Fruit fly (Drosophila melanogaster) whole organism, embryonic: ENCODE results near the gene CG5003.
"Not testable (repeated sequence)": the region's sequence is repeated elsewhere in the genome, so short reads cannot be mapped to it uniquely, and the experiment has no call there.

ENCODE experiments used
- Adf1 ChIP-seq: fragments of 200-800 bp; sonication (Bioruptor generic); IDR thresholded peaks from 2 replicates; pipeline ENCODE4 v1.3.6; 2022; ENCODE audit warnings: missing biosample characterization, missing genetic modification characterization
- CG10959 ChIP-seq: fragments of 200-800 bp; sonication (Bioruptor generic); IDR thresholded peaks from 2 replicates; pipeline ENCODE4 v1.3.6; 2022; ENCODE audit warnings: missing biosample characterization, missing genetic modification characterization
- CG11247 ChIP-seq: fragments of 200-800 bp; sonication (Bioruptor generic); IDR thresholded peaks from 2 replicates; pipeline ENCODE4 v1.3.6; 2022; ENCODE audit warnings: missing biosample characterization, missing genetic modification characterization
- CG11695 ChIP-seq: fragments of 200-800 bp; sonication (Bioruptor generic); IDR thresholded peaks from 3 replicates; pipeline ENCODE4 v1.3.6; 2022; ENCODE audit warnings: missing biosample characterization, missing genetic modification characterization
- CG12236 ChIP-seq: fragments of 200-800 bp; sonication (Bioruptor generic); optimal IDR thresholded peaks from 2 replicates; lab custom pipeline; 2016; ENCODE audit warnings: missing biosample characterization, missing genetic modification characterization
- CG12659 ChIP-seq: fragments of 200-800 bp; sonication (Bioruptor generic); optimal IDR thresholded peaks from 3 replicates; lab custom pipeline; 2017; ENCODE audit warnings: mild to moderate bottlenecking, missing biosample characterization, missing genetic modification reagents, missing genetic modification characterization
- CG1602 ChIP-seq: fragments of 200-800 bp; sonication (Bioruptor generic); optimal IDR thresholded peaks from 3 replicates; lab custom pipeline; 2016; ENCODE audit warnings: missing biosample characterization, missing genetic modification characterization
- CG1603 ChIP-seq: fragments of 200-800 bp; sonication (Bioruptor generic); optimal IDR thresholded peaks from 2 replicates; lab custom pipeline; 2019; ENCODE audit warnings: missing biosample characterization, mild to moderate bottlenecking, missing genetic modification characterization, moderate library complexity
- CG30020 ChIP-seq: fragments of 200-800 bp; optimal IDR thresholded peaks from 2 replicates; lab custom pipeline; 2019; ENCODE audit warnings: missing biosample characterization, mild to moderate bottlenecking, missing genetic modification characterization, moderate library complexity
- CG3281 ChIP-seq: fragments of 200-800 bp; sonication (Bioruptor generic); optimal IDR thresholded peaks from 3 replicates; lab custom pipeline; 2017; ENCODE audit warnings: missing biosample characterization, mild to moderate bottlenecking, missing genetic modification characterization
- CG33213 ChIP-seq: fragments of 200-800 bp; sonication (Bioruptor generic); optimal IDR thresholded peaks from 3 replicates; lab custom pipeline; 2016; ENCODE audit warnings: missing biosample characterization, missing genetic modification characterization
- CG4707 ChIP-seq: fragments of 200-800 bp; sonication (Bioruptor generic); optimal IDR thresholded peaks from 2 replicates; lab custom pipeline; 2018; ENCODE audit warnings: missing biosample characterization, mild to moderate bottlenecking, missing genetic modification characterization, moderate library complexity
- CG6175 ChIP-seq: fragments of 200-800 bp; sonication (Bioruptor generic); IDR thresholded peaks from 3 replicates; pipeline ENCODE4 v1.3.6; 2022; ENCODE audit warnings: missing biosample characterization, missing genetic modification characterization
- CG9437 ChIP-seq: fragments of 200-800 bp; sonication (Bioruptor generic); optimal IDR thresholded peaks from 2 replicates; lab custom pipeline; 2018; ENCODE audit warnings: missing biosample characterization, mild to moderate bottlenecking, missing genetic modification characterization
- Dek ChIP-seq: fragments of 200-800 bp; sonication (Bioruptor generic); optimal IDR thresholded peaks from 3 replicates; lab custom pipeline; 2019; ENCODE audit warnings: missing biosample characterization, mild to moderate bottlenecking, missing genetic modification characterization, moderate library complexity
- Dip3 ChIP-seq: fragments of 200-800 bp; sonication (Bioruptor generic); optimal IDR thresholded peaks from 3 replicates; lab custom pipeline; 2016; ENCODE audit warnings: missing biosample characterization, missing genetic modification characterization
- Doc2 ChIP-seq: fragments of 200-800 bp; sonication (Bioruptor generic); IDR thresholded peaks from 2 replicates; pipeline ENCODE4 v1.3.6; 2022; ENCODE audit warnings: missing biosample characterization, missing genetic modification characterization
- Dref ChIP-seq: fragments of 200-800 bp; sonication (Bioruptor generic); IDR thresholded peaks from 2 replicates; pipeline ENCODE4 v1.3.6; 2022; ENCODE audit warnings: missing biosample characterization, missing genetic modification characterization
- Hr3 ChIP-seq: fragments of 200-800 bp; sonication (Bioruptor generic); optimal IDR thresholded peaks from 3 replicates; lab custom pipeline; 2016; ENCODE audit warnings: missing biosample characterization, missing genetic modification characterization
- Hr39 ChIP-seq: fragments of >200 bp; optimal IDR thresholded peaks from 2 replicates; lab custom pipeline; 2017
- Mes4 ChIP-seq: fragments of 200-800 bp; sonication (Bioruptor generic); optimal IDR thresholded peaks from 2 replicates; lab custom pipeline; 2016; ENCODE audit warnings: missing biosample characterization, missing genetic modification characterization
- Sox100B ChIP-seq: fragments of 200-800 bp; sonication (Bioruptor generic); optimal IDR thresholded peaks from 3 replicates; lab custom pipeline; 2018; ENCODE audit warnings: missing biosample characterization, mild to moderate bottlenecking, missing genetic modification characterization
- Ssrp ChIP-seq: fragments of 200-800 bp; sonication (Bioruptor generic); optimal IDR thresholded peaks from 2 replicates; lab custom pipeline; 2018; ENCODE audit warnings: missing biosample characterization, mild to moderate bottlenecking, missing genetic modification characterization, moderate library complexity
- ara ChIP-seq: fragments of 200-800 bp; sonication (Bioruptor generic); IDR thresholded peaks from 2 replicates; pipeline ENCODE4 v1.3.6; 2022; ENCODE audit warnings: missing biosample characterization, missing genetic modification characterization
- bbx ChIP-seq: fragments of 200-800 bp; sonication (Bioruptor generic); IDR thresholded peaks from 2 replicates; pipeline ENCODE4 v1.3.6; 2022; ENCODE audit warnings: missing biosample characterization, missing genetic modification characterization; ENCODE audit not compliant: partially characterized antibody
- bowl ChIP-seq: fragments of 200-800 bp; sonication (Bioruptor generic); IDR thresholded peaks from 2 replicates; pipeline ENCODE4 v1.3.6; 2022; ENCODE audit warnings: missing biosample characterization, missing genetic modification characterization
- cato ChIP-seq: fragments of 200-800 bp; sonication (Bioruptor generic); optimal IDR thresholded peaks from 2 replicates; lab custom pipeline; 2016; ENCODE audit warnings: missing biosample characterization, missing genetic modification characterization, borderline replicate concordance
- dan ChIP-seq: fragments of 200-800 bp; sonication (Bioruptor generic); IDR thresholded peaks from 2 replicates; pipeline ENCODE4 v1.3.6; 2022; ENCODE audit warnings: missing biosample characterization, missing genetic modification characterization
- emc ChIP-seq: fragments of 200-800 bp; sonication (Bioruptor generic); optimal IDR thresholded peaks from 2 replicates; lab custom pipeline; 2016; ENCODE audit warnings: missing biosample characterization, missing genetic modification characterization
- ewg ChIP-seq: fragments of 200-800 bp; sonication (Bioruptor generic); optimal IDR thresholded peaks from 3 replicates; lab custom pipeline; 2017; ENCODE audit warnings: mild to moderate bottlenecking, missing biosample characterization, missing genetic modification reagents, missing genetic modification characterization
- her ChIP-seq: fragments of 200-800 bp; sonication (Bioruptor generic); optimal IDR thresholded peaks from 2 replicates; lab custom pipeline; 2016; ENCODE audit warnings: missing biosample characterization, missing genetic modification characterization
- jigr1 ChIP-seq: fragments of 200-800 bp; sonication (Bioruptor generic); IDR thresholded peaks from 3 replicates; pipeline ENCODE4 v1.3.6; 2022; ENCODE audit warnings: missing biosample characterization, missing genetic modification characterization
- jumu ChIP-seq: fragments of 200-800 bp; sonication (Bioruptor generic); optimal IDR thresholded peaks from 3 replicates; lab custom pipeline; 2016; ENCODE audit warnings: missing biosample characterization, missing genetic modification characterization
- peb ChIP-seq: fragments of 200-800 bp; sonication (Bioruptor generic); IDR thresholded peaks from 2 replicates; pipeline ENCODE4 v1.3.6; 2022; ENCODE audit warnings: missing biosample characterization, missing genetic modification characterization
- salm ChIP-seq: fragments of 200-800 bp; sonication (Bioruptor generic); optimal IDR thresholded peaks from 2 replicates; lab custom pipeline; 2018; ENCODE audit warnings: missing biosample characterization, mild to moderate bottlenecking, missing genetic modification characterization
- sens-2 ChIP-seq: fragments of 200-800 bp; sonication (Bioruptor generic); IDR thresholded peaks from 2 replicates; pipeline ENCODE4 v1.3.6; 2022; ENCODE audit warnings: missing biosample characterization, missing genetic modification characterization
- ssp ChIP-seq: fragments of 200-800 bp; sonication (Bioruptor generic); IDR thresholded peaks from 2 replicates; pipeline ENCODE4 v1.3.6; 2022; ENCODE audit warnings: missing biosample characterization, missing genetic modification characterization
- tin ChIP-seq: fragments of 200-800 bp; sonication (Bioruptor generic); optimal IDR thresholded peaks from 3 replicates; lab custom pipeline; 2016; ENCODE audit warnings: missing biosample characterization, missing genetic modification characterization
- tll ChIP-seq, 2 experiments: fragments of 200-800 bp in 1 of 2; fragments of >200 bp in 1 of 2; sonication (Bioruptor generic) in 1 of 2; optimal IDR thresholded peaks; 2 replicates each; lab custom pipeline; 2017 to 2019; ENCODE audit warnings: missing biosample characterization in 2 of 2, missing genetic modification characterization in 2 of 2, mild to moderate bottlenecking in 1 of 2, moderate library complexity in 1 of 2
- ttk ChIP-seq: fragments of 200-800 bp; sonication (Bioruptor generic); IDR thresholded peaks from 2 replicates; pipeline ENCODE4 v2.1.2; 2022; ENCODE audit warnings: missing biosample characterization, missing genetic modification characterization
- vfl ChIP-seq: fragments of 200-800 bp; sonication (Bioruptor generic); optimal IDR thresholded peaks from 2 replicates; lab custom pipeline; 2016; ENCODE audit warnings: missing biosample characterization, missing genetic modification characterization
- wdn ChIP-seq: fragments of 200-800 bp; sonication (Bioruptor generic); IDR thresholded peaks from 2 replicates; pipeline ENCODE4 v1.3.6; 2022; ENCODE audit warnings: missing biosample characterization, missing genetic modification characterization

CG5003 gene

DNA sequence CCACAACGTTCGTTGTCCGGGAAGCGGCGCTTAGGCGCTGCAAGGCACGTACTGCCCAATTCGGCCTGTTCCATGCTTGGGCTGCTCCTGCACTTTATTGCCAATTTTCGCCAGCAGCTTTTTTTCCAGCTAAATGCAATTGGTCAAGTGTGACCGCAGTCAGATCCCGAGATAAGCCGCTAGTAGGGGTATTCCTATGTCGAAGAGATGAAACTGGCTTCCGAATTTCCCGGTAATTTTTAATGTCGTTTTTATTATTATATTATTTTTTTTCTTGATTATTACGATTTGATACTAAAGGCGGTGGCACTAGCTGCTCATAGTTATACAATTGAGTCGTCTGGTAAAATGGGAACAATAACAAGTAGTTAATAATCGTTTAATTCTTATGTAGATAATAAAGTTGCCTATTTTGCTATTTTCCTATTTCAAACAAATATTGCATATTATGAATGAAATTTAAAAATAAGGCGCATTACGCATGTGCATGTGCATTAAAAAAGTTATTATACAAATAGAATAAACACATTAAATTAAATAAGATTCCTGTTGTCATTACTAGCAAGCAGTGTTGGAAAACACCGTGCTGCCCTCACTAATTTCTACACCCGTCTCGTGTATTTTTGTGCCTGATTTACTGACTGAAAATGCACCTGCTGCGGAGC lies at the start of gene CG5003, which contains the start of gene mRpS22 (continued):
- TF ChIP-seq peb (GFP tag; lab: Robert Waterston, UW) (no peak), Doc2 (no peak), her (GFP tag; lab: Kevin White, UChicago) (no peak), dan (GFP tag; lab: Robert Waterston, UW) (no peak), bbx (GFP tag; lab: Robert Waterston, UW) (0 out of 2 replicates have a peak, but pooled peaks have one; percentile 9), CG1602 (GFP tag; lab: Kevin White, UChicago) (peak; percentile 25), CG30020 (tag; lab: Kevin White, UChicago) (peak; percentile 64), CG33213 (GFP tag; lab: Kevin White, UChicago) (peak; percentile 58), CG9437 (GFP tag; lab: Kevin White, UChicago) (peak; percentile 60), tin (GFP tag; lab: Kevin White, UChicago) (peak; percentile 73), CG12236 (GFP tag; lab: Kevin White, UChicago) (no peak), sens-2 (no peak), vfl (peak; percentile 11), Hr39 (lab: Kevin White, UChicago) (no peak), salm (no peak), CG4707 (no peak), emc (GFP tag; lab: Kevin White, UChicago) (no peak), CG6175 (GFP tag; lab: Robert Waterston, UW) (no peak), tll (GFP tag; optimal IDR thresholded peaks at IDR 0.05; lab: Kevin White, UChicago) (no peak), Sox100B (GFP tag; lab: Kevin White, UChicago) (no peak), ewg (peak; percentile 47), Mes4 (GFP tag; lab: Kevin White, UChicago) (no peak), bowl (GFP tag; lab: Robert Waterston, UW) (no peak; the same call in 1 of the 2 replicates), CG12659 (GFP tag; lab: Kevin White, UChicago) (peak; percentile 64), Dip3 (GFP tag; lab: Kevin White, UChicago) (peak; percentile 6), cato (GFP tag; lab: Kevin White, UChicago) (peak; percentile 19), jumu (GFP tag; lab: Kevin White, UChicago) (no peak), CG11695 (no peak), ttk (GFP tag; lab: Robert Waterston, UW) (0 out of 2 replicates have a peak, but pooled peaks have one; percentile 5), CG3281 (peak; percentile 69), wdn (0 out of 2 replicates have a peak, but pooled peaks have one; percentile 6), ssp (GFP tag; lab: Robert Waterston, UW) (peak; percentile 36; the same call in 1 of the 2 replicates), jigr1 (GFP tag; lab: Robert Waterston, UW) (no peak), CG10959 (GFP tag; lab: Robert Waterston, UW) (0 out of 2 replicates have a peak, but pooled peaks have one; percentile 10), ara (GFP tag; lab: Robert Waterston, UW) (no peak), Adf1 (GFP tag; lab: Robert Waterston, UW) (no peak), CG1603 (no peak), Dek (peak; percentile 50), Ssrp (tag; lab: Kevin White, UChicago) (peak; percentile 58)

DNA sequence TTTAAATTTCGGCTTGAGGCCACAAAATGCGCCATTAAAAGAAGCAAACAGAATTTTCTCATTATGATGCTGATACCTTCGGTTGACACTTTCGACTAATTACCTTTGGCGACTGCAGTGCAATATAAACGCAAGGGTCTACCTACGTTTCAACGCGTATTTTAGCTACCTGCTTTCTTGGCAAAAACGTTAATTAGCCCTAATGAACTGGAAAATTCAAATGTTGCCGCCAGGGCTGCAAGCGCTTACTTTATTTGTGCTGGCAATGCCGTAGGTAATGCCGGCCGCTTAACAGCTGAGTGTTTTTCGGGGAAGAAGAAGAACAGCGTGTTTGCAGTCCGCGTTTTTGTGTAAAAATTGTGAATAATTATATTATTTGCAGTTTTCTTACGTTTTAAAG lies 46.8 kb upstream of the CG5003 start, which contains the start of the genes CG31131 and CG4849:
Gene CG31131, minus strand, starts transcription at position 101 of the 400 bp plus-strand sequence.
Gene CG4849, plus strand, starts transcription at position 297 of the 400 bp plus-strand sequence.
- not testable (repeated sequence) for TF ChIP-seq Dref (GFP tag; lab: Robert Waterston, UW); Hr3 (GFP tag; lab: Kevin White, UChicago); CG11247 (GFP tag; lab: Robert Waterston, UW)
